Fruit fly (Drosophila melanogaster): ENCODE measurements around the gene CG15249.

dm6 chrX:9932296-9932892, 33.0 kb upstream of the CG15249 start:
- TF ChIP-seq cyc (GFP tag; optimal IDR thresholded peaks at IDR 0.05) (no peak), CG6276 (GFP tag; optimal IDR thresholded peaks at IDR 0.05) (no peak), CG16779 (tag; optimal IDR thresholded peaks at IDR 0.05) (no peak), CG34406 (GFP tag; optimal IDR thresholded peaks at IDR 0.05) (no peak), CG1621 (tag; optimal IDR thresholded peaks at IDR 0.05) (no peak), acj6 (GFP tag; optimal IDR thresholded peaks at IDR 0.05) (no peak)

All from whole organism, prepupa.